Fruit fly (Drosophila melanogaster): ENCODE data around the gene tty.

Gene tty

DNA sequence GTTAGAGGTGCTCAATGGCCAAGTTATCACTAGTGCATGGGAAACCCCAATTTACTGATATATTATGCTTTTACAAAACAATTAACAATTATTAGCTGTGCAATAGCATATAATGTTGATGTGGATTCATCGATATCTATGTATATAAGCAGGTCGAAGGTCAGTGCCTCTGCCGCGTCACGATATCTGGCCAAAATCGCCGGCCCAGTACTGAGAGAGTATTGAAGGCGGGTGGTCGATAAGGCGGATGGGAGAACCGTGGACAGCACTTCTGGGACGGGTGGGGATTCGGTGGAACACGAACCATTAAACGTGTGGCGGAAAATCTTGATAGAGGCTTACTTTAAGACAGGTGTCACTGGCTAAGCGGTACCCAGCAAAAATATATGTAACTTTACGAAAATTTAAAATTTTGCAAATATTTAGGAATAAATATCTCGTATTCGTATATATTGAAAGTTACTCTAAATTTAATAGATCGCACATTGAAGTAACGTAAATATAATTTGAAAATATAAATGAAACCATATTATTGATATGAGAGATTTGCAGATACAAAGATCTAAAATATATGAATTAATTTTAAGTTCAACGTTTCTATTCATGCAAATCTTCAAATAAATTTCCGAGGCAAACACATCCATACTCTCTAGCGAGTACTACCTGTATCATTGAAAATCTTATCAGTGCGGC, 17.0 kb downstream of the tty start (continued):
- TF ChIP-seq CG14667 (GFP tag; IDR thresholded peaks at IDR 0.05) (no peak), CG12155 (GFP tag; optimal IDR thresholded peaks at IDR 0.05) (no peak), CG8089 (GFP tag; optimal IDR thresholded peaks at IDR 0.05) (no peak), Ada2b (GFP tag; IDR thresholded peaks at IDR 0.05) (no peak), CG3726 (GFP tag; IDR thresholded peaks at IDR 0.05) (no peak), CG13123 (GFP tag; optimal IDR thresholded peaks at IDR 0.05) (no peak), HLHmδ (GFP tag; optimal IDR thresholded peaks at IDR 0.05) (no peak), CG14710 (tag; optimal IDR thresholded peaks at IDR 0.05) (peak; percentile 49), sd (tag; optimal IDR thresholded peaks at IDR 0.05) (no peak), gro (GFP tag; optimal IDR thresholded peaks at IDR 0.05) (no peak), corto (GFP tag; optimal IDR thresholded peaks at IDR 0.05) (no peak), Hmr (GFP tag; optimal IDR thresholded peaks at IDR 0.05) (no peak), psq (GFP tag; optimal IDR thresholded peaks at IDR 0.05) (no peak), CG16779 (GFP tag; IDR thresholded peaks at IDR 0.05) (no peak), sens-2 (GFP tag; IDR thresholded peaks at IDR 0.05) (no peak), CG14441 (GFP tag; IDR thresholded peaks at IDR 0.05) (peak; percentile 25; the same call in 1 of the 2 replicates), CG12071 (GFP tag; optimal IDR thresholded peaks at IDR 0.05) (no peak), Asciz (GFP tag; optimal IDR thresholded peaks at IDR 0.05) (peak; percentile 52), so (GFP tag; IDR thresholded peaks at IDR 0.05) (no peak), crc (GFP tag; optimal IDR thresholded peaks at IDR 0.05) (no peak), nom (GFP tag; optimal IDR thresholded peaks at IDR 0.05) (no peak), CG9609 (GFP tag; optimal IDR thresholded peaks at IDR 0.05) (no peak), Elba2 (GFP tag; optimal IDR thresholded peaks at IDR 0.05) (no peak), BEAF-32 (GFP tag; optimal IDR thresholded peaks at IDR 0.05) (no peak), Nf-YC (tag; optimal IDR thresholded peaks at IDR 0.05) (peak; percentile 65), CG11695 (GFP tag; IDR thresholded peaks at IDR 0.05) (peak; percentile 60; the same call in 1 of the 3 replicates), Dll (GFP tag; IDR thresholded peaks at IDR 0.05; ENCODE audit: partially characterized antibody) (no peak), HmgZ (tag; optimal IDR thresholded peaks at IDR 0.05) (peak; percentile 3), CG4360 (GFP tag; IDR thresholded peaks at IDR 0.05) (no peak), en (GFP tag; optimal IDR thresholded peaks at IDR 0.05) (no peak), sens (GFP tag) (peak; percentile 41), CG34422 (GFP tag; IDR thresholded peaks at IDR 0.05) (peak; percentile 23; the same call in 1 of the 3 replicates), bab2 (GFP tag; optimal IDR thresholded peaks at IDR 0.05) (no peak), kni (GFP tag; optimal IDR thresholded peaks at IDR 0.05) (no peak), cato (GFP tag; optimal IDR thresholded peaks at IDR 0.05; ENCODE audit: borderline replicate concordance) (no peak), Sry-δ (GFP tag; optimal IDR thresholded peaks at IDR 0.05) (no peak), h (optimal IDR thresholded peaks at IDR 0.05) (no peak), pfk (GFP tag; optimal IDR thresholded peaks at IDR 0.05) (peak; percentile 82), CG7372 (GFP tag; IDR thresholded peaks at IDR 0.05) (peak; percentile 50; the same call in 1 of the 2 replicates), MBD-R2 (GFP tag; IDR thresholded peaks at IDR 0.05) (no peak; the same call in 1 of the 2 replicates), HLH3B (GFP tag; IDR thresholded peaks at IDR 0.05) (0 out of 2 replicates have a peak, but pooled peaks have one; percentile 5), grn (GFP tag; optimal IDR thresholded peaks at IDR 0.05) (peak; percentile 32), Six4 (GFP tag; optimal IDR thresholded peaks at IDR 0.05) (no peak), al (GFP tag; IDR thresholded peaks at IDR 0.05) (peak; percentile 7; the same call in 1 of the 2 replicates), Hr39 (optimal IDR thresholded peaks at IDR 0.05) (no peak), YL-1 (GFP tag; optimal IDR thresholded peaks at IDR 0.05) (no peak), CG12236 (GFP tag; optimal IDR thresholded peaks at IDR 0.05) (no peak), Bteb2 (GFP tag; optimal IDR thresholded peaks at IDR 0.05) (no peak), Eip74EF (GFP tag; optimal IDR thresholded peaks at IDR 0.05) (no peak), CG11696 (GFP tag; IDR thresholded peaks at IDR 0.05) (no peak), Abd-B (GFP tag; optimal IDR thresholded peaks at IDR 0.05) (no peak)
